Fruit fly (Drosophila melanogaster) whole organism, prepupa: ENCODE data around the gene CG43245.

Experiments
- Blimp-1 ChIP-seq: fragments of 200-800 bp; sonication (Bioruptor generic); optimal IDR thresholded peaks from 3 replicates; lab custom pipeline; 2017; ENCODE audit warnings: missing biosample characterization, missing genetic modification characterization, mild to moderate bottlenecking, moderate library complexity, missing genetic modification reagents
- CG10669 ChIP-seq: fragments of 200-800 bp; sonication (Bioruptor generic); optimal IDR thresholded peaks from 3 replicates; lab custom pipeline; 2018; ENCODE audit warnings: missing biosample characterization, mild to moderate bottlenecking, missing genetic modification characterization, moderate library complexity
- CG11902 ChIP-seq: fragments of 200-800 bp; sonication (Bioruptor generic); optimal IDR thresholded peaks from 3 replicates; lab custom pipeline; 2016; ENCODE audit warnings: missing biosample characterization, missing genetic modification characterization
- CG15336 ChIP-seq: fragments of 200-800 bp; sonication (Bioruptor generic); IDR thresholded peaks from 2 replicates; pipeline ENCODE4 v1.3.6; 2022; ENCODE audit warnings: missing biosample characterization, missing genetic modification characterization
- CG16779 ChIP-seq: fragments of 200-800 bp; sonication (Bioruptor generic); optimal IDR thresholded peaks from 3 replicates; lab custom pipeline; 2017; ENCODE audit warnings: missing biosample characterization, mild to moderate bottlenecking, missing genetic modification characterization
- CG3032 ChIP-seq: fragments of 200-800 bp; optimal IDR thresholded peaks from 2 replicates; lab custom pipeline; 2019; ENCODE audit warnings: missing biosample characterization, mild to moderate bottlenecking, missing genetic modification characterization, moderate library complexity
- CG34406 ChIP-seq: fragments of 200-800 bp; sonication (Bioruptor generic); optimal IDR thresholded peaks from 3 replicates; lab custom pipeline; 2016; ENCODE audit warnings: missing biosample characterization, missing genetic modification characterization
- CG3919 ChIP-seq: fragments of 200-800 bp; sonication (Bioruptor generic); optimal IDR thresholded peaks from 3 replicates; lab custom pipeline; 2016; ENCODE audit warnings: missing biosample characterization, missing genetic modification characterization
- CG6163 ChIP-seq: fragments of 200-800 bp; sonication (Bioruptor generic); IDR thresholded peaks from 3 replicates; pipeline ENCODE4 v1.3.6; 2022; ENCODE audit warnings: missing biosample characterization, missing genetic modification characterization
- CG6792 ChIP-seq: fragments of 200-800 bp; sonication (Bioruptor generic); optimal IDR thresholded peaks from 3 replicates; lab custom pipeline; 2016; ENCODE audit warnings: missing biosample characterization, missing genetic modification characterization
- CG6808 ChIP-seq: fragments of 200-800 bp; sonication (Bioruptor generic); optimal IDR thresholded peaks from 3 replicates; lab custom pipeline; 2017; ENCODE audit warnings: missing biosample characterization, missing genetic modification characterization, mild to moderate bottlenecking, moderate library complexity, missing genetic modification reagents
- CG6854 ChIP-seq: fragments of 200-800 bp; sonication (Bioruptor generic); optimal IDR thresholded peaks from 2 replicates; lab custom pipeline; 2017; ENCODE audit warnings: missing biosample characterization, mild to moderate bottlenecking, missing genetic modification characterization
- CG7368 ChIP-seq: fragments of 200-800 bp; sonication (Bioruptor generic); optimal IDR thresholded peaks from 3 replicates; lab custom pipeline; 2016; ENCODE audit warnings: missing biosample characterization, missing genetic modification characterization
- CG8632 ChIP-seq: fragments of 200-800 bp; sonication (Bioruptor generic); optimal IDR thresholded peaks from 3 replicates; lab custom pipeline; 2016; ENCODE audit warnings: missing biosample characterization, missing genetic modification characterization
- CG9139 ChIP-seq: fragments of 200-800 bp; sonication (Bioruptor generic); optimal IDR thresholded peaks from 3 replicates; lab custom pipeline; 2017; ENCODE audit warnings: missing biosample characterization, mild to moderate bottlenecking, missing genetic modification characterization
- Eip75B ChIP-seq: fragments of 200-800 bp; sonication (Bioruptor generic); optimal IDR thresholded peaks from 3 replicates; lab custom pipeline; 2016; ENCODE audit warnings: missing biosample characterization, missing genetic modification characterization
- Eip78C ChIP-seq: fragments of 200-800 bp; sonication (Bioruptor generic); peaks from one replicate; lab custom pipeline; 2016; ENCODE audit warnings: missing biosample characterization, missing genetic modification characterization
- Eip93F ChIP-seq: fragments of 200-800 bp; sonication (Bioruptor generic); optimal IDR thresholded peaks from 2 replicates; lab custom pipeline; 2016; ENCODE audit warnings: missing biosample characterization, mild to moderate bottlenecking, missing genetic modification characterization
- Ets21C ChIP-seq: fragments of 200-800 bp; sonication (Bioruptor generic); optimal IDR thresholded peaks from 3 replicates; lab custom pipeline; 2016; ENCODE audit warnings: missing biosample characterization, missing genetic modification characterization
- Gug ChIP-seq: fragments of 200-800 bp; sonication (Bioruptor generic); IDR thresholded peaks from 2 replicates; pipeline ENCODE4 v1.3.6; 2022; ENCODE audit warnings: missing biosample characterization, missing genetic modification characterization
- Hr39 ChIP-seq: fragments of 200-800 bp; sonication (Bioruptor generic); optimal IDR thresholded peaks from 2 replicates; lab custom pipeline; 2016; ENCODE audit warnings: missing biosample characterization, missing genetic modification characterization
- Met ChIP-seq: fragments of 200-800 bp; sonication (Bioruptor generic); optimal IDR thresholded peaks from 3 replicates; lab custom pipeline; 2016; ENCODE audit warnings: missing biosample characterization, missing genetic modification characterization
- OdsH ChIP-seq: fragments of 200-800 bp; sonication (Bioruptor generic); optimal IDR thresholded peaks from 3 replicates; lab custom pipeline; 2016; ENCODE audit warnings: missing biosample characterization, missing genetic modification characterization
- Sox102F ChIP-seq: fragments of 200-800 bp; sonication (Bioruptor generic); optimal IDR thresholded peaks from 2 replicates; lab custom pipeline; 2016; ENCODE audit warnings: missing biosample characterization, mild to moderate bottlenecking, missing genetic modification characterization
- Sox14 ChIP-seq: fragments of 200-800 bp; sonication (Bioruptor generic); optimal IDR thresholded peaks from 3 replicates; lab custom pipeline; 2016; ENCODE audit warnings: missing biosample characterization, missing genetic modification characterization
- Sox15 ChIP-seq: fragments of 200-800 bp; sonication (Bioruptor generic); optimal IDR thresholded peaks from 3 replicates; lab custom pipeline; 2016; ENCODE audit warnings: missing biosample characterization, missing genetic modification characterization
- acj6 ChIP-seq: fragments of 200-800 bp; sonication (Bioruptor generic); optimal IDR thresholded peaks from 3 replicates; lab custom pipeline; 2016; ENCODE audit warnings: missing biosample characterization, missing genetic modification characterization
- dac ChIP-seq: fragments of 200-800 bp; sonication (Bioruptor generic); optimal IDR thresholded peaks from 2 replicates; lab custom pipeline; 2017; ENCODE audit warnings: missing biosample characterization, mild to moderate bottlenecking, missing genetic modification characterization
- esn ChIP-seq: fragments of 200-800 bp; sonication (Bioruptor generic); optimal IDR thresholded peaks from 2 replicates; lab custom pipeline; 2016; ENCODE audit warnings: missing biosample characterization, mild to moderate bottlenecking, missing genetic modification characterization, moderate library complexity
- fd85E ChIP-seq: fragments of 200-800 bp; sonication (Bioruptor generic); optimal IDR thresholded peaks from 3 replicates; lab custom pipeline; 2016; ENCODE audit warnings: missing biosample characterization, missing genetic modification characterization
- fkh ChIP-seq: fragments of 200-800 bp; sonication (Bioruptor generic); optimal IDR thresholded peaks from 3 replicates; lab custom pipeline; 2017; ENCODE audit warnings: missing biosample characterization, mild to moderate bottlenecking, missing genetic modification characterization, moderate library complexity
- net ChIP-seq: fragments of 200-800 bp; sonication (Bioruptor generic); optimal IDR thresholded peaks from 3 replicates; lab custom pipeline; 2016; ENCODE audit warnings: missing biosample characterization, missing genetic modification characterization
- salr ChIP-seq, 2 experiments: fragments of 200-800 bp; sonication (Bioruptor generic); optimal IDR thresholded peaks; 3 replicates each; lab custom pipeline; 2016 to 2018; ENCODE audit warnings: missing biosample characterization in 2 of 2, missing genetic modification characterization in 2 of 2, mild to moderate bottlenecking in 1 of 2
- spab ChIP-seq: fragments of 200-800 bp; sonication (Bioruptor generic); optimal IDR thresholded peaks from 2 replicates; lab custom pipeline; 2017; ENCODE audit warnings: missing biosample characterization, mild to moderate bottlenecking, missing genetic modification characterization, missing genetic modification reagents
- ss ChIP-seq, 2 experiments: fragments of 200-800 bp; sonication (Bioruptor generic); optimal IDR thresholded peaks; 2 replicates in 1 of 2; 3 replicates in 1 of 2; lab custom pipeline; 2017 to 2018; ENCODE audit warnings: mild to moderate bottlenecking in 2 of 2, missing biosample characterization in 2 of 2, missing genetic modification characterization in 2 of 2, moderate library complexity in 1 of 2
- svp ChIP-seq: fragments of 200-800 bp; sonication (Bioruptor generic); peaks from one replicate; lab custom pipeline; 2016; ENCODE audit warnings: missing biosample characterization, missing genetic modification characterization
- vri ChIP-seq: fragments of 200-800 bp; sonication (Bioruptor generic); optimal IDR thresholded peaks from 3 replicates; lab custom pipeline; 2016; ENCODE audit warnings: missing biosample characterization, mild to moderate bottlenecking, missing genetic modification characterization

The CG43245 gene

dm6 chr3L:10738347-10739108, 33.2 kb upstream of the CG43245 start (continued):
- TF ChIP-seq net (peak; percentile 14), Blimp-1 (peak; percentile 71), Met (GFP tag; lab: Kevin White, UChicago) (peak; percentile 40), Sox15 (peak; percentile 29), ss (GFP tag; optimal IDR thresholded peaks at IDR 0.05; lab: Kevin White, UChicago) (peak; percentile 59 to 74), svp (GFP tag; lab: Kevin White, UChicago) (peak; percentile 72), CG3032 (tag; lab: Kevin White, UChicago) (peak; percentile 85), OdsH (GFP tag; lab: Kevin White, UChicago) (peak; percentile 74), CG9139 (GFP tag; lab: Kevin White, UChicago) (peak; percentile 73), Hr39 (GFP tag; lab: Kevin White, UChicago) (peak; percentile 53), vri (peak; percentile 29), CG11902 (GFP tag; lab: Kevin White, UChicago) (peak; percentile 33), esn (GFP tag; lab: Kevin White, UChicago) (peak; percentile 66), CG8632 (GFP tag; lab: Kevin White, UChicago) (peak; percentile 67), Eip75B (no peak), Sox102F (GFP tag; lab: Kevin White, UChicago) (no peak), CG6792 (GFP tag; lab: Kevin White, UChicago) (peak; percentile 22), fd85E (no peak), acj6 (GFP tag; lab: Kevin White, UChicago) (peak; percentile 73)
- TF ChIP-seq, all 60 proteins: peak for 50

DNA sequence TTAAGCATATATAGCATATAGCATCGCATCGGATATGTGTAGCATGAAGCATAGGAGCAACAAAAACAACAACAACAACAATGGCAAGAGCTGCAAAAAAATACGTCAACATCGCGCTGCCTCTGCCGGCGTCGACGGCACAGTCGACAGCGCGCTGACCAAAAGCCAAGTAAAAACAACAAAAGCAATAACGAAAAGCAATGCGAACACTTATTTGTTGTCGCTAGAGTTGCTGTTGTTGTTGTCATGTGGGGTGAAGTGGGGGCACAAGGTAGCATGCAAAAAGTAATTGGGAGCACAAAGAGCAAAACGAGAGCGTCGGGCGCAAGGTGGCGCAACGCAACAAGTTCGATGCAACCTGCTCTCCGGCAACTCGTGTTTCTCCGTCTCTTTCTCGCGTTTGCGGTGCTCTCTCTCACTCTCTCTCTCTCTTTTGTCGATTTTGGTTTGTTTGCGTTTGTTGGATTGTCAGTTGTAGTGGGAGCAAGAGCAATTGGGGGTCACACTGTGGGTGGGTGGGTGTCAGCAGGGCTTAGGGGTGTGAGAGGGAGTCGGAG, 32.5 kb upstream of the CG43245 start:
- TF ChIP-seq Met (GFP tag; lab: Kevin White, UChicago) (no peak), fkh (peak; percentile 71), Sox102F (GFP tag; lab: Kevin White, UChicago) (peak; percentile 30), Gug (GFP tag; lab: Robert Waterston, UW) (no peak), CG15336 (GFP tag; lab: Robert Waterston, UW) (no peak), OdsH (GFP tag; lab: Kevin White, UChicago) (no peak), dac (no peak), CG6854 (GFP tag; lab: Kevin White, UChicago) (no peak), CG7368 (no peak), svp (GFP tag; lab: Kevin White, UChicago) (peak; percentile 83), CG34406 (GFP tag; lab: Kevin White, UChicago) (no peak), esn (GFP tag; lab: Kevin White, UChicago) (no peak), salr (GFP tag; optimal IDR thresholded peaks at IDR 0.05; lab: Kevin White, UChicago) (no peak), CG6808 (GFP tag; lab: Kevin White, UChicago) (no peak), vri (peak; percentile 16), Eip78C (peak; percentile 83), Eip93F (GFP tag; lab: Kevin White, UChicago) (no peak), spab (GFP tag; lab: Kevin White, UChicago) (no peak), CG11902 (GFP tag; lab: Kevin White, UChicago) (no peak), Sox14 (peak; percentile 21), CG9139 (GFP tag; lab: Kevin White, UChicago) (no peak), CG6163 (no peak), CG16779 (tag; lab: Kevin White, UChicago) (no peak), CG3919 (no peak), Ets21C (no peak), Sox15 (no peak), CG10669 (no peak)
